Worm (Caenorhabditis elegans): ENCODE data around the gene vit-5.

- no peak for TF ChIP-seq elt-1 (tag; optimal IDR thresholded peaks at IDR 0.05)
- TF ChIP-seq egl-27 (tag; optimal IDR thresholded peaks at IDR 0.05): no peak
- no peak for TF ChIP-seq nhr-77 (tag; optimal IDR thresholded peaks at IDR 0.05)
- no peak for TF ChIP-seq nhr-28 (tag; optimal IDR thresholded peaks at IDR 0.05)
- TF ChIP-seq nfya-1 (tag; optimal IDR thresholded peaks at IDR 0.05; ENCODE audit: insufficient read depth): no peak
- TF ChIP-seq fos-1 (tag; optimal IDR thresholded peaks at IDR 0.05): no peak
- no peak for TF ChIP-seq fkh-10 (GFP tag; optimal IDR thresholded peaks at IDR 0.05)
- TF ChIP-seq ceh-82 (tag; optimal IDR thresholded peaks at IDR 0.05): no peak
- no peak for TF ChIP-seq nhr-23 (tag; optimal IDR thresholded peaks at IDR 0.05)
Measured at ce11 chrX:3443526-3443925, 40.3 kb downstream of the vit-5 start, which contains the start of gene ZK813.2.

All from whole organism, L3 larva.